Fruit fly (Drosophila melanogaster): Measurements from ENCODE around the gene VAChT.

DNA sequence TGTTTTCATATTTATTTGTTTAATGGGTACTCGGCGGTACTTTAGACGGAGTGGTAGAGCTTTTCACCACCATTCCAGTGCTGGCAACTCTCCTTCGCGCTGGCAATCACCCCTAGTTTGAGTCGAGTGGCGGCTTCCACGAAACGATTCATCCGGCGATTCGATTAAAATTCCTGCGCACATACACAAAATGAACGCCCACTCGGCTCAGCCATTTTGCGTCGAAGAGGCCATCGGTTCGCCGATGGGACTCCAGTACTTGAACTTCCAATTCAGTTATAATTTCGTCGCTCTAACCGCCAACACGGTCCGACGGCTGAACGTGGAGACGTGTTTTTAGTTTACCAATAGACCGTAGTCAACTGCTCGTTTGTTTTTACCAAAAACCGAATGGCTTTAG lies 25.0 kb upstream of the VAChT start, which contains the start of the genes CG46318 and ChT:
- TF ChIP-seq CG8478 (optimal IDR thresholded peaks at IDR 0.05) (no peak), CTCF (optimal IDR thresholded peaks at IDR 0.05) (no peak)

Data from S2 (cell line).